Worm (Caenorhabditis elegans) whole organism, young adult: ENCODE results near the gene srt-43.

Experiments used
- B0019.2 ChIP-seq: fragments of 200-800 bp; sonication (Bioruptor generic); conservative IDR thresholded peaks from 2 replicates; pipeline ENCODE4 v1.3.6; 2022; ENCODE audit warnings: missing genetic modification reagents, missing genetic modification characterization, missing compliant biosample characterization
- F52B5.7 ChIP-seq: sonication (generic microtip); optimal IDR thresholded peaks from 2 replicates; lab custom pipeline; 2016; ENCODE audit warnings: mild to moderate bottlenecking, missing genetic modification characterization, missing compliant biosample characterization
- F57A8.1 ChIP-seq: fragments of 200-800 bp; sonication (Bioruptor generic); optimal IDR thresholded peaks from 2 replicates; lab custom pipeline; 2018; ENCODE audit warnings: mild to moderate bottlenecking, missing genetic modification characterization, moderate library complexity, missing compliant biosample characterization
- F57C9.4 ChIP-seq: sonication (generic microtip); optimal IDR thresholded peaks from 2 replicates; lab custom pipeline; 2017; ENCODE audit warnings: mild to moderate bottlenecking, missing genetic modification characterization, missing compliant biosample characterization
- aptf-2 ChIP-seq: fragments of 200-800 bp; sonication (Bioruptor generic); conservative IDR thresholded peaks from 2 replicates; pipeline ENCODE4 v1.3.6; 2022; ENCODE audit warnings: missing genetic modification reagents, missing genetic modification characterization, missing compliant biosample characterization
- attf-5 ChIP-seq: fragments of 200-800 bp; sonication (Bioruptor generic); optimal IDR thresholded peaks from 2 replicates; lab custom pipeline; 2018; ENCODE audit warnings: mild to moderate bottlenecking, missing genetic modification characterization, missing compliant biosample characterization
- bed-1 ChIP-seq: fragments of 200-800 bp; sonication (Bioruptor generic); IDR thresholded peaks from 2 replicates; pipeline ENCODE4 v1.3.6; 2022; ENCODE audit warnings: missing genetic modification reagents, missing genetic modification characterization, missing compliant biosample characterization
- cebp-2 ChIP-seq: fragments of 200-800 bp; sonication (Bioruptor generic); IDR thresholded peaks from 2 replicates; pipeline ENCODE4 v1.3.6; 2022; ENCODE audit warnings: missing genetic modification characterization, missing compliant biosample characterization
- ceh-27 ChIP-seq: fragments of 200-800 bp; sonication (Bioruptor generic); optimal IDR thresholded peaks from 2 replicates; lab custom pipeline; 2018; ENCODE audit warnings: mild to moderate bottlenecking, missing genetic modification characterization, moderate library complexity, missing compliant biosample characterization
- ceh-58 ChIP-seq: fragments of 200-800 bp; sonication (Bioruptor generic); IDR thresholded peaks from 2 replicates; pipeline ENCODE4 v1.3.6; 2022; ENCODE audit warnings: missing genetic modification characterization, missing compliant biosample characterization
- chd-7 ChIP-seq: sonication (generic microtip); optimal IDR thresholded peaks from 2 replicates; lab custom pipeline; 2016; ENCODE audit warnings: mild to moderate bottlenecking, missing genetic modification characterization, moderate library complexity, missing compliant biosample characterization
- dox-1 ChIP-seq: fragments of 200-800 bp; sonication (Bioruptor generic); IDR thresholded peaks from 2 replicates; pipeline ENCODE4 v1.3.6; 2022; ENCODE audit warnings: missing genetic modification reagents, missing genetic modification characterization, missing compliant biosample characterization
- efl-1 ChIP-seq: fragments of 150-350 bp; optimal IDR thresholded peaks from 2 replicates; lab custom pipeline; 2014; ENCODE audit warnings: missing biosample characterization, missing genetic modification reagents, missing genetic modification characterization
- ets-4 ChIP-seq: fragments of 200-800 bp; sonication (Bioruptor generic); optimal IDR thresholded peaks from 2 replicates; lab custom pipeline; 2018; ENCODE audit warnings: mild to moderate bottlenecking, missing genetic modification characterization, missing compliant biosample characterization
- fkh-3 ChIP-seq: sonication (generic microtip); optimal IDR thresholded peaks from 2 replicates; lab custom pipeline; 2016; ENCODE audit warnings: mild to moderate bottlenecking, missing genetic modification characterization, missing compliant biosample characterization
- hmg-20 ChIP-seq: fragments of 200-800 bp; sonication (Bioruptor generic); IDR thresholded peaks from 2 replicates; pipeline ENCODE4 v1.3.6; 2022; ENCODE audit warnings: missing genetic modification reagents, missing genetic modification characterization, missing compliant biosample characterization
- lin-54 ChIP-seq: fragments of 200-800 bp; sonication (Bioruptor generic); optimal IDR thresholded peaks from 2 replicates; lab custom pipeline; 2018; ENCODE audit warnings: mild to moderate bottlenecking, missing genetic modification characterization, missing compliant biosample characterization
- madf-10 ChIP-seq: sonication (generic microtip); optimal IDR thresholded peaks from 2 replicates; lab custom pipeline; 2016; ENCODE audit warnings: mild to moderate bottlenecking, missing genetic modification characterization, missing compliant biosample characterization
- nfyb-1 ChIP-seq: fragments of 200-800 bp; sonication (Bioruptor generic); IDR thresholded peaks from 2 replicates; pipeline ENCODE4 v1.3.6; 2022; ENCODE audit warnings: missing genetic modification reagents, missing genetic modification characterization, missing compliant biosample characterization
- nhr-27 ChIP-seq: fragments of 200-800 bp; sonication (Bioruptor generic); optimal IDR thresholded peaks from 2 replicates; lab custom pipeline; 2018; ENCODE audit warnings: mild to moderate bottlenecking, missing genetic modification characterization, moderate library complexity, missing compliant biosample characterization
- nhr-80 ChIP-seq: sonication (generic microtip); optimal IDR thresholded peaks from 2 replicates; lab custom pipeline; 2016; ENCODE audit warnings: missing genetic modification characterization, missing compliant biosample characterization
- nhr-90 ChIP-seq: sonication (generic microtip); optimal IDR thresholded peaks from 2 replicates; lab custom pipeline; 2016; ENCODE audit warnings: missing genotype, mild to moderate bottlenecking, missing genetic modification characterization, missing compliant biosample characterization
- rec-8 ChIP-seq, 2 experiments: sonication (generic microtip); optimal IDR thresholded peaks; 2 replicates each; lab custom pipeline; 2016; ENCODE audit warnings: mild to moderate bottlenecking in 2 of 2, missing genetic modification characterization in 2 of 2, missing genetic modification reagents in 2 of 2, missing genotype in 2 of 2, missing biosample characterization in 1 of 2, missing compliant biosample characterization in 1 of 2, moderate library complexity in 1 of 2
- sea-2 ChIP-seq: fragments of 200-800 bp; sonication (Bioruptor generic); IDR thresholded peaks from 2 replicates; pipeline ENCODE4 v1.3.6; 2022; ENCODE audit warnings: missing genetic modification characterization, missing compliant biosample characterization
- snpc-1.1 ChIP-seq: sonication (generic microtip); optimal IDR thresholded peaks from 2 replicates; lab custom pipeline; 2017; ENCODE audit warnings: missing genetic modification characterization, mild to moderate bottlenecking, missing compliant biosample characterization, antibody characterized with exemption, moderate library complexity, missing genotype, missing genetic modification reagents; ENCODE audit not compliant: insufficient read depth
- somi-1 ChIP-seq: fragments of 200-800 bp; sonication (Bioruptor generic); optimal IDR thresholded peaks from 2 replicates; lab custom pipeline; 2018; ENCODE audit warnings: mild to moderate bottlenecking, missing genetic modification characterization, missing compliant biosample characterization
- unc-62 ChIP-seq: fragments of 150-350 bp; optimal IDR thresholded peaks from 2 replicates; lab custom pipeline; 2014; ENCODE audit warnings: missing biosample characterization, missing genetic modification reagents, missing genetic modification characterization
- ztf-22 ChIP-seq: fragments of 200-800 bp; sonication (Bioruptor generic); optimal IDR thresholded peaks from 2 replicates; lab custom pipeline; 2018; ENCODE audit warnings: mild to moderate bottlenecking, missing genetic modification characterization, moderate library complexity, missing compliant biosample characterization
- ztf-25 ChIP-seq: fragments of 200-800 bp; sonication (Bioruptor generic); IDR thresholded peaks from 2 replicates; pipeline ENCODE4 v1.3.6; 2022; ENCODE audit warnings: missing genetic modification reagents, missing genetic modification characterization, missing compliant biosample characterization

srt-43 gene

ce11 chrV:12729220-12729619 lies 39.8 kb upstream of the srt-43 start, which contains the start of gene R11D1.10:
TSS of gene R11D1.10 (plus strand) at chrV:12729520.
- no peak for TF ChIP-seq snpc-1.1
- no peak for TF ChIP-seq ztf-25 (GFP tag; lab: Robert Waterston, UW)

ce11 chrV:12732734-12733133 lies 36.3 kb upstream of the srt-43 start:
- TF ChIP-seq fkh-3 (tag; lab: Kevin White, UChicago) (no peak), nhr-80 (tag; lab: Kevin White, UChicago) (peak; percentile 5)

ce11 chrV:12733465-12734248 lies 35.4 kb upstream of the srt-43 start, which contains the start of the genes dhs-21 and xbx-9:
TSS of gene dhs-21 (minus strand) at chrV:12733645.
TSS of gene xbx-9 (plus strand) at chrV:12734198.
- TF ChIP-seq nhr-80 (tag; lab: Kevin White, UChicago): peak; percentile 70
- TF ChIP-seq attf-5 (GFP tag; lab: Kevin White, UChicago): no peak
- TF ChIP-seq, all 124 proteins: peak for 1

ce11 chrV:12736166-12736753 lies 32.8 kb upstream of the srt-43 start, which contains the start of gene cky-1:
TSS of gene cky-1 (plus strand) at chrV:12736703.
- TF ChIP-seq ceh-58 (GFP tag; lab: Robert Waterston, UW): no peak
- no peak for TF ChIP-seq ztf-22
- TF ChIP-seq rec-8 (tag; optimal IDR thresholded peaks at IDR 0.05; lab: Kevin White, UChicago): no peak
- TF ChIP-seq lin-54 (GFP tag; lab: Kevin White, UChicago): no peak
- no peak for TF ChIP-seq B0019.2 (GFP tag; lab: Robert Waterston, UW)
- TF ChIP-seq bed-1: no peak
- TF ChIP-seq efl-1 (GFP tag; lab: Kevin White, UChicago): no peak
- TF ChIP-seq F57A8.1 (GFP tag; lab: Kevin White, UChicago): no peak
- no peak for TF ChIP-seq nhr-27 (tag; lab: Kevin White, UChicago)
- no peak for TF ChIP-seq F57C9.4 (tag; lab: Kevin White, UChicago)
- no peak for TF ChIP-seq madf-10 (tag; lab: Kevin White, UChicago)
- no peak for TF ChIP-seq aptf-2
- no peak for TF ChIP-seq unc-62 (GFP tag; lab: Kevin White, UChicago)
- no peak for TF ChIP-seq ztf-25 (GFP tag; lab: Robert Waterston, UW)
- no peak for TF ChIP-seq sea-2 (GFP tag; lab: Robert Waterston, UW)
- no peak for TF ChIP-seq somi-1 (GFP tag; lab: Kevin White, UChicago)
- no peak for TF ChIP-seq hmg-20 (GFP tag; lab: Robert Waterston, UW)
- no peak for TF ChIP-seq F52B5.7 (tag; lab: Kevin White, UChicago)
- no peak for TF ChIP-seq ets-4 (GFP tag; lab: Kevin White, UChicago)

- TF ChIP-seq ceh-58 (GFP tag; lab: Robert Waterston, UW): no peak
- peak; percentile 94 for TF ChIP-seq nhr-80 (tag; lab: Kevin White, UChicago)
Observed at ce11 chrV:12741684-12742083, 27.4 kb upstream of the srt-43 start, which contains the start of gene hrg-7. TSS of gene hrg-7 (plus strand) at chrV:12742041.

- peak; percentile 38 for TF ChIP-seq nhr-90 (tag; lab: Kevin White, UChicago)
- TF ChIP-seq ceh-27: no peak
- TF ChIP-seq cebp-2: 0 out of 2 replicates have a peak, but pooled peaks have one; percentile 19
- TF ChIP-seq nhr-80 (tag; lab: Kevin White, UChicago): peak; percentile 41
- peak; percentile 55 for TF ChIP-seq F52B5.7 (tag; lab: Kevin White, UChicago)
- peak; percentile 11 for TF ChIP-seq chd-7
- 0 out of 2 replicates have a peak, but pooled peaks have one; percentile 17 for TF ChIP-seq nfyb-1 (GFP tag; lab: Robert Waterston, UW)
- no peak for TF ChIP-seq dox-1 (GFP tag; lab: Robert Waterston, UW)
Observed at ce11 chrV:12743778-12744502, 25.1 kb upstream of the srt-43 start.
